Worm (Caenorhabditis elegans): Measurements from ENCODE around the gene eelo-1.

DNA sequence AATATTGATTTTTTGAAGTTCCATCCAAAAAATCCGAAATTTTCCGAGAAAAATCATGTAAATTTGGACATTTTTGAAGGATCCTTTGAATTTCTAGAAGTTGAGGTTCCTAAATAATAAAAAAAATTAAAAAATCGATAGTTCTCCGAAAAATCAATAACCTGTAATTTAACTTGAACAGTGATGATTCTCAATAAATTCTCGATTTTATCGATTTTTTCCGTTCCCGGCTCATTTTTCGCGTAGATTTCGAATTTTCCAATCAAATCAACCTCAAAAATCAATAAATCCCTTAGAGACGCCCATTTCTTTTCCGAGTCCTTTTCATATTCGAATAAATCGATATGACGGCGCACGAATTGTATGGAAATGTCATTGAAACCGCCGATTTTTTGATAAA, 49.3 kb upstream of the eelo-1 start:
- TF ChIP-seq nfya-1 (tag; optimal IDR thresholded peaks at IDR 0.05), result no peak
- TF ChIP-seq sox-4 (tag; optimal IDR thresholded peaks at IDR 0.05), result no peak
- TF ChIP-seq pha-4 (tag; optimal IDR thresholded peaks at IDR 0.05), result no peak
- TF ChIP-seq zip-5 (tag; optimal IDR thresholded peaks at IDR 0.05), result no peak
- no peak for TF ChIP-seq elt-2 (tag; optimal IDR thresholded peaks at IDR 0.05)
- no peak for TF ChIP-seq dve-1 (tag; optimal IDR thresholded peaks at IDR 0.05)
- TF ChIP-seq hlh-15 (tag; optimal IDR thresholded peaks at IDR 0.05), result no peak
- TF ChIP-seq tbx-2 (tag; optimal IDR thresholded peaks at IDR 0.05), result no peak

Measured in whole organism, late embryonic.